Fruit fly (Drosophila melanogaster): ENCODE results near the gene Gr94a.
A peak's percentile ranks its signal among the peaks of the same experiment; 100 is the strongest.

The Gr94a gene

dm6 chr3R:23048690-23049118 lies 2.8 kb upstream of the Gr94a start (continued):
- TF ChIP-seq ATbp (GFP tag; optimal IDR thresholded peaks at IDR 0.05), result peak; percentile 81
- peak; percentile 2 for TF ChIP-seq CG4617 (GFP tag; optimal IDR thresholded peaks at IDR 0.05; ENCODE audit: borderline replicate concordance)
- peak; percentile 25 to 87 for TF ChIP-seq Hr51 (GFP tag; optimal IDR thresholded peaks at IDR 0.05)
- TF ChIP-seq CG16813 (GFP tag; IDR thresholded peaks at IDR 0.05; ENCODE audit: partially characterized antibody), result no peak
- peak; percentile 56 for TF ChIP-seq cwo (GFP tag; optimal IDR thresholded peaks at IDR 0.05)
- peak; percentile 59 for TF ChIP-seq Ada2b (GFP tag; IDR thresholded peaks at IDR 0.05)
- TF ChIP-seq CG9876 (GFP tag; optimal IDR thresholded peaks at IDR 0.05), result no peak
- peak; percentile 55 for TF ChIP-seq al (GFP tag; IDR thresholded peaks at IDR 0.05)
- no peak for TF ChIP-seq CG12236 (GFP tag; optimal IDR thresholded peaks at IDR 0.05)
- TF ChIP-seq CG13424 (tag; optimal IDR thresholded peaks at IDR 0.05), result peak; percentile 88
- no peak for TF ChIP-seq NC2β (GFP tag; optimal IDR thresholded peaks at IDR 0.05)
- TF ChIP-seq CG12769 (tag; optimal IDR thresholded peaks at IDR 0.05), result no peak
- TF ChIP-seq Camta (GFP tag; optimal IDR thresholded peaks at IDR 0.05), result peak; percentile 21
- TF ChIP-seq CG7745 (tag; optimal IDR thresholded peaks at IDR 0.05), result no peak
- TF ChIP-seq bab2 (GFP tag; optimal IDR thresholded peaks at IDR 0.05), result peak; percentile 2
- no peak for TF ChIP-seq CG16779 (GFP tag; IDR thresholded peaks at IDR 0.05)
- peak; percentile 33; the same call in 1 of the 2 replicates for TF ChIP-seq CG10366 (GFP tag; IDR thresholded peaks at IDR 0.05)
- TF ChIP-seq Kr (GFP tag; optimal IDR thresholded peaks at IDR 0.05), result no peak
- TF ChIP-seq Nf-YC (tag; optimal IDR thresholded peaks at IDR 0.05), result peak; percentile 77
- peak; percentile 43 for TF ChIP-seq CG30020 (tag; optimal IDR thresholded peaks at IDR 0.05)
- TF ChIP-seq CG4820 (GFP tag; optimal IDR thresholded peaks at IDR 0.05), result peak; percentile 60
- no peak for TF ChIP-seq NFAT (GFP tag; IDR thresholded peaks at IDR 0.05)
- TF ChIP-seq E2f2 (GFP tag; IDR thresholded peaks at IDR 0.05), result peak; percentile 59; the same call in 1 of the 2 replicates
- peak; percentile 38 for TF ChIP-seq Lhr (GFP tag; optimal IDR thresholded peaks at IDR 0.05)
- TF ChIP-seq gfzf (GFP tag; optimal IDR thresholded peaks at IDR 0.05), result no peak
- no peak for TF ChIP-seq ato (GFP tag; IDR thresholded peaks at IDR 0.05; ENCODE audit: partially characterized antibody)
- peak; percentile 78; the same call in 2 of the 3 replicates for TF ChIP-seq CG11695 (GFP tag; IDR thresholded peaks at IDR 0.05)
- TF ChIP-seq CG10431 (GFP tag; optimal IDR thresholded peaks at IDR 0.05), result peak; percentile 63
- peak; percentile 85 for TF ChIP-seq Sox100B (GFP tag; optimal IDR thresholded peaks at IDR 0.05)
- no peak for TF ChIP-seq Dll (GFP tag; IDR thresholded peaks at IDR 0.05; ENCODE audit: partially characterized antibody)
- peak; percentile 46 for TF ChIP-seq sqz (GFP tag; optimal IDR thresholded peaks at IDR 0.05)
- TF ChIP-seq Blimp-1 (GFP tag; optimal IDR thresholded peaks at IDR 0.05), result peak; percentile 80
- TF ChIP-seq Oli (tag; optimal IDR thresholded peaks at IDR 0.05), result peak; percentile 85
- no peak for TF ChIP-seq Rx (GFP tag; IDR thresholded peaks at IDR 0.05)
- no peak for TF ChIP-seq GATAe (GFP tag; conservative IDR thresholded peaks at IDR 0.05)
- TF ChIP-seq Sry-δ (GFP tag; optimal IDR thresholded peaks at IDR 0.05), result no peak
- TF ChIP-seq CG33557 (GFP tag; optimal IDR thresholded peaks at IDR 0.05), result no peak
- TF ChIP-seq CG31388 (GFP tag; optimal IDR thresholded peaks at IDR 0.05), result peak; percentile 4
- no peak for TF ChIP-seq Sin3A (optimal IDR thresholded peaks at IDR 0.05)
- TF ChIP-seq Stat92E (GFP tag; optimal IDR thresholded peaks at IDR 0.05), result peak in 1 of 3 experiments; percentile 32
- peak; percentile 31 for TF ChIP-seq CG3407 (GFP tag; optimal IDR thresholded peaks at IDR 0.05)
- peak; percentile 39 for TF ChIP-seq CrebB (tag; optimal IDR thresholded peaks at IDR 0.05)
- peak; percentile 50 for TF ChIP-seq kay (GFP tag; optimal IDR thresholded peaks at IDR 0.05)
- no peak for TF ChIP-seq CG7271 (tag; optimal IDR thresholded peaks at IDR 0.05)
- TF ChIP-seq fu2 (GFP tag; optimal IDR thresholded peaks at IDR 0.05), result no peak
- peak; percentile 32 for TF ChIP-seq mam (GFP tag; optimal IDR thresholded peaks at IDR 0.05)
- no peak for TF ChIP-seq CG3065 (GFP tag; optimal IDR thresholded peaks at IDR 0.05)
- peak; percentile 77 for TF ChIP-seq CG12659 (GFP tag; optimal IDR thresholded peaks at IDR 0.05)
- peak; percentile 68 for TF ChIP-seq grn (GFP tag; optimal IDR thresholded peaks at IDR 0.05)
- TF ChIP-seq ci (GFP tag; IDR thresholded peaks at IDR 0.05), result peak; percentile 65

All from whole organism, embryonic.